Fruit fly (Drosophila melanogaster) whole organism, embryonic: ENCODE data around the gene Cad88C.

ENCODE experiments used
- Atf6 ChIP-seq: fragments of 200-800 bp; sonication (Bioruptor generic); IDR thresholded peaks from 2 replicates; pipeline ENCODE4 v1.3.6; 2022; ENCODE audit warnings: missing biosample characterization, missing genetic modification characterization
- Awh ChIP-seq: fragments of 200-800 bp; sonication (Bioruptor generic); IDR thresholded peaks from 2 replicates; pipeline ENCODE4, ENCODE4 v1.3.6; 2022; ENCODE audit warnings: missing biosample characterization, missing genetic modification characterization
- CG10267 ChIP-seq: fragments of 200-800 bp; sonication (Bioruptor generic); optimal IDR thresholded peaks from 2 replicates; lab custom pipeline; 2018; ENCODE audit warnings: missing biosample characterization, mild to moderate bottlenecking, missing genetic modification characterization, moderate library complexity
- CG10959 ChIP-seq: fragments of 200-800 bp; sonication (Bioruptor generic); IDR thresholded peaks from 2 replicates; pipeline ENCODE4 v1.3.6; 2022; ENCODE audit warnings: missing biosample characterization, missing genetic modification characterization
- CG12071 ChIP-seq: fragments of 200-800 bp; sonication (Bioruptor generic); optimal IDR thresholded peaks from 3 replicates; lab custom pipeline; 2018; ENCODE audit warnings: missing biosample characterization, mild to moderate bottlenecking, missing genetic modification characterization
- CG13287 ChIP-seq: fragments of 200-800 bp; sonication (Bioruptor generic); IDR thresholded peaks from 2 replicates; pipeline ENCODE4 v1.3.6; 2022; ENCODE audit warnings: missing biosample characterization, missing genetic modification characterization; ENCODE audit not compliant: partially characterized antibody
- CG13894 ChIP-seq: fragments of 200-800 bp; sonication (Bioruptor generic); optimal IDR thresholded peaks from 3 replicates; lab custom pipeline; 2018; ENCODE audit warnings: missing biosample characterization, mild to moderate bottlenecking, missing genetic modification characterization, moderate library complexity
- CG1602 ChIP-seq: fragments of 200-800 bp; sonication (Bioruptor generic); optimal IDR thresholded peaks from 3 replicates; lab custom pipeline; 2016; ENCODE audit warnings: missing biosample characterization, missing genetic modification characterization
- CG1792 ChIP-seq: fragments of 200-800 bp; sonication (Bioruptor generic); optimal IDR thresholded peaks from 2 replicates; lab custom pipeline; 2016; ENCODE audit warnings: missing biosample characterization, missing genetic modification characterization
- CG2120 ChIP-seq: fragments of 200-800 bp; sonication (Bioruptor generic); optimal IDR thresholded peaks from 3 replicates; lab custom pipeline; 2016; ENCODE audit warnings: missing biosample characterization, missing genetic modification characterization
- CG2712 ChIP-seq: fragments of 200-800 bp; optimal IDR thresholded peaks from 3 replicates; lab custom pipeline; 2019; ENCODE audit warnings: missing biosample characterization, mild to moderate bottlenecking, missing genetic modification characterization, moderate library complexity
- CG34224 ChIP-seq: fragments of 200-800 bp; sonication (Bioruptor generic); IDR thresholded peaks from 3 replicates; pipeline ENCODE4 v1.3.6; 2022; ENCODE audit warnings: missing biosample characterization, missing genetic modification characterization; ENCODE audit not compliant: partially characterized antibody
- CG43689 ChIP-seq: fragments of 200-800 bp; sonication (Bioruptor generic); IDR thresholded peaks from 2 replicates; pipeline ENCODE4 v1.3.6; 2022; ENCODE audit warnings: missing biosample characterization, missing genetic modification characterization
- CG6175 ChIP-seq: fragments of 200-800 bp; sonication (Bioruptor generic); IDR thresholded peaks from 3 replicates; pipeline ENCODE4 v1.3.6; 2022; ENCODE audit warnings: missing biosample characterization, missing genetic modification characterization
- CG7745 ChIP-seq: fragments of 200-800 bp; sonication (Bioruptor generic); optimal IDR thresholded peaks from 2 replicates; lab custom pipeline; 2018; ENCODE audit warnings: missing biosample characterization, mild to moderate bottlenecking, missing genetic modification characterization, moderate library complexity
- CG8290 ChIP-seq, 3 experiments: fragments of 200-800 bp; sonication (Bioruptor generic); optimal IDR thresholded peaks; 2 replicates each; lab custom pipeline; 2016 to 2019; ENCODE audit warnings: missing biosample characterization in 3 of 3, missing genetic modification characterization in 3 of 3, mild to moderate bottlenecking in 2 of 3, moderate library complexity in 1 of 3
- CG9817 ChIP-seq: fragments of 200-800 bp; sonication (Bioruptor generic); optimal IDR thresholded peaks from 2 replicates; lab custom pipeline; 2018; ENCODE audit warnings: missing biosample characterization, mild to moderate bottlenecking, missing genetic modification characterization, moderate library complexity
- Dad ChIP-seq: fragments of 200-800 bp; sonication (Bioruptor generic); optimal IDR thresholded peaks from 3 replicates; lab custom pipeline; 2016; ENCODE audit warnings: missing biosample characterization, missing genetic modification characterization
- Dref ChIP-seq: fragments of 200-800 bp; sonication (Bioruptor generic); IDR thresholded peaks from 2 replicates; pipeline ENCODE4 v1.3.6; 2022; ENCODE audit warnings: missing biosample characterization, missing genetic modification characterization
- Elba2 ChIP-seq: fragments of 200-800 bp; sonication (Bioruptor generic); optimal IDR thresholded peaks from 3 replicates; lab custom pipeline; 2016; ENCODE audit warnings: missing biosample characterization, missing genetic modification characterization
- H2.0 ChIP-seq: fragments of 200-800 bp; sonication (Bioruptor generic); IDR thresholded peaks from 2 replicates; pipeline ENCODE4 v1.3.6; 2022; ENCODE audit warnings: missing biosample characterization, missing genetic modification characterization
- Hand ChIP-seq: fragments of 200-800 bp; sonication (Bioruptor generic); optimal IDR thresholded peaks from 2 replicates; lab custom pipeline; 2017; ENCODE audit warnings: mild to moderate bottlenecking, missing biosample characterization, missing genetic modification reagents, missing genetic modification characterization
- Hr78 ChIP-seq, 2 experiments: fragments of 200-800 bp in 1 of 2; fragments of >200 bp in 1 of 2; sonication (Bioruptor generic) in 1 of 2; optimal IDR thresholded peaks; 2 replicates each; lab custom pipeline; 2017 to 2019; ENCODE audit warnings: missing biosample characterization in 2 of 2, missing genetic modification characterization in 2 of 2, mild to moderate bottlenecking in 1 of 2, moderate library complexity in 1 of 2
- Ravus ChIP-seq: fragments of 200-800 bp; sonication (Bioruptor generic); IDR thresholded peaks from 2 replicates; pipeline ENCODE4 v1.3.6; 2022; ENCODE audit warnings: missing biosample characterization, missing genetic modification characterization
- Scr ChIP-seq: fragments of 200-800 bp; sonication (Bioruptor generic); IDR thresholded peaks from 2 replicates; pipeline ENCODE4 v1.3.6; 2022; ENCODE audit warnings: missing biosample characterization, missing genetic modification characterization; ENCODE audit not compliant: partially characterized antibody
- Tbp ChIP-seq: fragments of >200 bp; optimal IDR thresholded peaks from 2 replicates; lab custom pipeline; 2018; ENCODE audit warnings: missing biosample characterization, missing genetic modification characterization
- Usf ChIP-seq: fragments of 200-800 bp; sonication (Bioruptor generic); optimal IDR thresholded peaks from 2 replicates; lab custom pipeline; 2017; ENCODE audit warnings: missing genotype, missing biosample characterization, missing genetic modification characterization
- ac ChIP-seq: fragments of 200-800 bp; sonication (Bioruptor generic); optimal IDR thresholded peaks from 3 replicates; lab custom pipeline; 2017; ENCODE audit warnings: missing biosample characterization, mild to moderate bottlenecking, missing genetic modification characterization
- aop ChIP-seq: fragments of 200-800 bp; sonication (Bioruptor generic); IDR thresholded peaks from 2 replicates; pipeline ENCODE4 v1.3.6; 2022; ENCODE audit warnings: missing biosample characterization, missing genetic modification characterization
- ase ChIP-seq: fragments of 200-800 bp; sonication (Bioruptor generic); IDR thresholded peaks from 3 replicates; pipeline ENCODE4 v1.3.6; 2022; ENCODE audit warnings: missing biosample characterization, missing genetic modification characterization
- br ChIP-seq: fragments of >200 bp; optimal IDR thresholded peaks from 2 replicates; lab custom pipeline; 2017
- dan ChIP-seq: fragments of 200-800 bp; sonication (Bioruptor generic); IDR thresholded peaks from 2 replicates; pipeline ENCODE4 v1.3.6; 2022; ENCODE audit warnings: missing biosample characterization, missing genetic modification characterization
- danr ChIP-seq: fragments of 200-800 bp; sonication (Bioruptor generic); IDR thresholded peaks from 2 replicates; pipeline ENCODE4 v1.3.6; 2022; ENCODE audit warnings: missing biosample characterization, missing genetic modification characterization
- emc ChIP-seq: fragments of 200-800 bp; sonication (Bioruptor generic); optimal IDR thresholded peaks from 2 replicates; lab custom pipeline; 2016; ENCODE audit warnings: missing biosample characterization, missing genetic modification characterization
- eyg ChIP-seq: fragments of 200-800 bp; sonication (Bioruptor generic); optimal IDR thresholded peaks from 3 replicates; lab custom pipeline; 2016; ENCODE audit warnings: missing biosample characterization, missing genetic modification characterization
- gcm2 ChIP-seq: fragments of 200-800 bp; sonication (Bioruptor generic); optimal IDR thresholded peaks from 2 replicates; lab custom pipeline; 2016; ENCODE audit warnings: missing biosample characterization, missing genetic modification characterization
- h ChIP-seq: fragments of >200 bp; optimal IDR thresholded peaks from 2 replicates; lab custom pipeline; 2017
- hkb ChIP-seq, 2 experiments: fragments of 200-800 bp in 1 of 2; fragments of >200 bp in 1 of 2; sonication (Bioruptor generic) in 1 of 2; IDR thresholded peaks in 1 of 2; optimal IDR thresholded peaks in 1 of 2; 2 replicates each; pipeline versions ENCODE4 v1.3.6 to Lab custom; 2017 to 2022; ENCODE audit warnings: missing biosample characterization in 1 of 2, missing genetic modification characterization in 1 of 2
- inv ChIP-seq: fragments of 200-800 bp; sonication (Bioruptor generic); IDR thresholded peaks from 2 replicates; pipeline ENCODE4 v1.3.6; 2022; ENCODE audit warnings: missing biosample characterization, missing genetic modification characterization; ENCODE audit not compliant: partially characterized antibody
- nerfin-2 ChIP-seq: fragments of 200-800 bp; sonication (Bioruptor generic); IDR thresholded peaks from 2 replicates; pipeline ENCODE4 v1.3.6; 2022; ENCODE audit warnings: missing biosample characterization, missing genetic modification characterization; ENCODE audit not compliant: partially characterized antibody
- pnt ChIP-seq: fragments of 200-800 bp; sonication (Bioruptor generic); optimal IDR thresholded peaks from 3 replicates; lab custom pipeline; 2016; ENCODE audit warnings: missing biosample characterization, missing genetic modification characterization
- rib ChIP-seq: fragments of 200-800 bp; sonication (Bioruptor generic); IDR thresholded peaks from 2 replicates; pipeline ENCODE4 v1.3.6; 2022; ENCODE audit warnings: missing biosample characterization, missing genetic modification characterization
- schlank ChIP-seq: fragments of 200-800 bp; sonication (Bioruptor generic); optimal IDR thresholded peaks from 2 replicates; lab custom pipeline; 2018; ENCODE audit warnings: missing biosample characterization, mild to moderate bottlenecking, missing genetic modification characterization
- sens-2 ChIP-seq: fragments of 200-800 bp; sonication (Bioruptor generic); IDR thresholded peaks from 2 replicates; pipeline ENCODE4 v1.3.6; 2022; ENCODE audit warnings: missing biosample characterization, missing genetic modification characterization
- sna ChIP-seq: fragments of 200-800 bp; sonication (Bioruptor generic); IDR thresholded peaks from 2 replicates; pipeline ENCODE4 v1.3.6; 2022; ENCODE audit warnings: missing biosample characterization, missing genetic modification characterization; ENCODE audit not compliant: partially characterized antibody
- tna ChIP-seq: fragments of 200-800 bp; sonication (Bioruptor generic); IDR thresholded peaks from 2 replicates; pipeline ENCODE4 v1.3.6; 2022; ENCODE audit warnings: missing biosample characterization, missing genetic modification characterization; ENCODE audit not compliant: partially characterized antibody
- twi ChIP-seq: fragments of 200-800 bp; optimal IDR thresholded peaks from 2 replicates; lab custom pipeline; 2019; ENCODE audit warnings: missing biosample characterization, mild to moderate bottlenecking, missing genetic modification characterization, moderate library complexity
- vnd ChIP-seq: fragments of 200-800 bp; sonication (Bioruptor generic); IDR thresholded peaks from 3 replicates; pipeline ENCODE4 v1.3.6; 2022; ENCODE audit warnings: missing biosample characterization, missing genetic modification characterization; ENCODE audit not compliant: partially characterized antibody
- zfh2 ChIP-seq: fragments of 200-800 bp; sonication (Bioruptor generic); optimal IDR thresholded peaks from 2 replicates; lab custom pipeline; 2016; ENCODE audit warnings: missing biosample characterization, missing genetic modification characterization

Gene Cad88C

dm6 chr3R:14656760-14657604 is 26.7 kb downstream of the Cad88C start, which contains the start of gene CG3505 (continued):
- no peak for TF ChIP-seq CG6175
- no peak for TF ChIP-seq sens-2 (GFP tag; lab: Robert Waterston, UW)
- TF ChIP-seq sna, result no peak
- TF ChIP-seq Awh (GFP tag; lab: Robert Waterston, UW), result no peak
- no peak for TF ChIP-seq schlank
- peak; percentile 10 for TF ChIP-seq CG8290 (GFP tag; optimal IDR thresholded peaks at IDR 0.05; lab: Kevin White, UChicago)
- peak in 1 of 2 experiments; percentile 38 for TF ChIP-seq CG8290 (tag; optimal IDR thresholded peaks at IDR 0.05; lab: Kevin White, UChicago)
- peak; percentile 95 for TF ChIP-seq CG13894
- TF ChIP-seq h (lab: Kevin White, UChicago), result no peak
- TF ChIP-seq Scr (GFP tag; lab: Robert Waterston, UW), result no peak
- TF ChIP-seq CG13287 (GFP tag; lab: Robert Waterston, UW), result peak; percentile 50
- no peak for TF ChIP-seq Hr78 (GFP tag; optimal IDR thresholded peaks at IDR 0.05; lab: Kevin White, UChicago)
- no peak for TF ChIP-seq Elba2
- peak; percentile 29 for TF ChIP-seq eyg (GFP tag; lab: Kevin White, UChicago)
- TF ChIP-seq CG2120 (GFP tag; lab: Kevin White, UChicago), result peak; percentile 46
- TF ChIP-seq pnt, result no peak
- no peak for TF ChIP-seq hkb (optimal IDR thresholded peaks at IDR 0.05; lab: Kevin White, UChicago)
- peak; percentile 57 for TF ChIP-seq hkb (GFP tag; IDR thresholded peaks at IDR 0.05; lab: Robert Waterston, UW)
- TF ChIP-seq nerfin-2 (GFP tag; lab: Robert Waterston, UW), result no peak
- TF ChIP-seq dan (GFP tag; lab: Robert Waterston, UW), result no peak
- TF ChIP-seq Atf6 (GFP tag; lab: Robert Waterston, UW), result no peak; the same call in 1 of the 2 replicates
- TF ChIP-seq CG2712, result peak; percentile 17
- no peak for TF ChIP-seq zfh2 (GFP tag; lab: Kevin White, UChicago)
- TF ChIP-seq tna, result no peak
- no peak for TF ChIP-seq CG34224 (GFP tag; lab: Robert Waterston, UW)
- TF ChIP-seq H2.0, result peak; percentile 44; the same call in 1 of the 2 replicates
- TF ChIP-seq ac (GFP tag; lab: Kevin White, UChicago), result no peak
- TF ChIP-seq twi (tag; lab: Kevin White, UChicago), result no peak
- TF ChIP-seq CG43689 (GFP tag; lab: Robert Waterston, UW), result peak; percentile 11; the same call in 1 of the 2 replicates
- TF ChIP-seq danr (GFP tag; lab: Robert Waterston, UW), result no peak
- TF ChIP-seq emc (GFP tag; lab: Kevin White, UChicago), result no peak
- peak; percentile 23 for TF ChIP-seq CG10267
- TF ChIP-seq Usf, result no peak
- no peak for TF ChIP-seq rib (GFP tag; lab: Robert Waterston, UW)
- no peak for TF ChIP-seq Hand (GFP tag; lab: Kevin White, UChicago)
- no peak for TF ChIP-seq CG10959
- TF ChIP-seq Dref (GFP tag; lab: Robert Waterston, UW), result peak; percentile 94
- peak; percentile 15 for TF ChIP-seq gcm2
- no peak for TF ChIP-seq inv (GFP tag; lab: Robert Waterston, UW)
- TF ChIP-seq ase (GFP tag; lab: Robert Waterston, UW), result no peak
- no peak for TF ChIP-seq br
- no peak for TF ChIP-seq CG1602 (GFP tag; lab: Kevin White, UChicago)
- peak; percentile 9 for TF ChIP-seq CG12071 (GFP tag; lab: Kevin White, UChicago)
- no peak for TF ChIP-seq Ravus
- TF ChIP-seq aop, result no peak
- no peak for TF ChIP-seq Dad (GFP tag; lab: Kevin White, UChicago)
- TF ChIP-seq Tbp (GFP tag; lab: Kevin White, UChicago), result no peak
- TF ChIP-seq CG7745, result no peak
- TF ChIP-seq CG9817, result peak; percentile 34
- TF ChIP-seq vnd (GFP tag; lab: Robert Waterston, UW), result peak; percentile 33; the same call in 1 of the 3 replicates
- no peak for TF ChIP-seq CG1792 (GFP tag; lab: Kevin White, UChicago)
